Fruit fly (Drosophila melanogaster) whole organism, embryonic: ENCODE measurements around the gene RpL13.

Source experiments
- Adf1 ChIP-seq: fragments of 200-800 bp; sonication (Bioruptor generic); IDR thresholded peaks from 2 replicates; pipeline ENCODE4 v1.3.6; 2022; ENCODE audit warnings: missing biosample characterization, missing genetic modification characterization
- CG10274 ChIP-seq: fragments of 200-800 bp; sonication (Bioruptor generic); optimal IDR thresholded peaks from 3 replicates; lab custom pipeline; 2017; ENCODE audit warnings: missing biosample characterization, mild to moderate bottlenecking, missing genetic modification characterization
- CG10462 ChIP-seq: fragments of 200-800 bp; sonication (Bioruptor generic); optimal IDR thresholded peaks from 2 replicates; lab custom pipeline; 2016; ENCODE audit warnings: missing biosample characterization, missing genetic modification characterization
- CG11560 ChIP-seq: fragments of 200-800 bp; sonication (Bioruptor generic); IDR thresholded peaks from 3 replicates; pipeline ENCODE4 v1.3.6; 2022; ENCODE audit warnings: missing biosample characterization, missing genetic modification characterization
- CG13775 ChIP-seq: fragments of 200-800 bp; sonication (Bioruptor generic); optimal IDR thresholded peaks from 3 replicates; lab custom pipeline; 2017; ENCODE audit warnings: missing biosample characterization, mild to moderate bottlenecking, missing genetic modification characterization
- CG15514 ChIP-seq: fragments of 200-800 bp; sonication (Bioruptor generic); optimal IDR thresholded peaks from 3 replicates; lab custom pipeline; 2017; ENCODE audit warnings: missing biosample characterization, missing genetic modification characterization, mild to moderate bottlenecking, moderate library complexity, missing genetic modification reagents
- CG1603 ChIP-seq: fragments of 200-800 bp; sonication (Bioruptor generic); optimal IDR thresholded peaks from 2 replicates; lab custom pipeline; 2019; ENCODE audit warnings: missing biosample characterization, mild to moderate bottlenecking, missing genetic modification characterization, moderate library complexity
- CG2202 ChIP-seq: fragments of 200-800 bp; sonication (Bioruptor generic); optimal IDR thresholded peaks from 2 replicates; lab custom pipeline; 2018; ENCODE audit warnings: missing biosample characterization, mild to moderate bottlenecking, missing genetic modification characterization
- CG2875 ChIP-seq: fragments of 200-800 bp; sonication (Bioruptor generic); optimal IDR thresholded peaks from 2 replicates; lab custom pipeline; 2017; ENCODE audit warnings: missing biosample characterization, mild to moderate bottlenecking, missing genetic modification characterization, missing genetic modification reagents
- CG30403 ChIP-seq: fragments of 200-800 bp; sonication (Bioruptor generic); optimal IDR thresholded peaks from 3 replicates; lab custom pipeline; 2016; ENCODE audit warnings: missing biosample characterization, missing genetic modification characterization
- CG31388 ChIP-seq: fragments of 200-800 bp; sonication (Bioruptor generic); optimal IDR thresholded peaks from 2 replicates; lab custom pipeline; 2016; ENCODE audit warnings: missing biosample characterization, missing genetic modification characterization
- CG3407 ChIP-seq: fragments of 200-800 bp; sonication (Bioruptor generic); optimal IDR thresholded peaks from 2 replicates; lab custom pipeline; 2018; ENCODE audit warnings: missing biosample characterization, mild to moderate bottlenecking, missing genetic modification characterization
- CG4360 ChIP-seq: fragments of 200-800 bp; sonication (Bioruptor generic); IDR thresholded peaks from 2 replicates; pipeline ENCODE4 v1.3.6; 2022; ENCODE audit warnings: missing biosample characterization, missing genetic modification characterization
- CG43689 ChIP-seq: fragments of 200-800 bp; sonication (Bioruptor generic); IDR thresholded peaks from 2 replicates; pipeline ENCODE4 v1.3.6; 2022; ENCODE audit warnings: missing biosample characterization, missing genetic modification characterization
- CG4424 ChIP-seq: fragments of 200-800 bp; sonication (Bioruptor generic); optimal IDR thresholded peaks from 3 replicates; lab custom pipeline; 2016; ENCODE audit warnings: missing biosample characterization, missing genetic modification characterization
- CG6254 ChIP-seq: fragments of 200-800 bp; sonication (Bioruptor generic); optimal IDR thresholded peaks from 3 replicates; lab custom pipeline; 2017; ENCODE audit warnings: mild to moderate bottlenecking, missing biosample characterization, missing genetic modification reagents, missing genetic modification characterization
- CG6689 ChIP-seq: fragments of 200-800 bp; sonication (Bioruptor generic); IDR thresholded peaks from 2 replicates; pipeline ENCODE4 v1.3.6; 2022; ENCODE audit warnings: missing biosample characterization, missing genetic modification characterization
- CG6854 ChIP-seq: fragments of 200-800 bp; sonication (Bioruptor generic); optimal IDR thresholded peaks from 3 replicates; lab custom pipeline; 2017; ENCODE audit warnings: missing biosample characterization, mild to moderate bottlenecking, missing genetic modification characterization
- CG7987 ChIP-seq: fragments of 200-800 bp; sonication (Bioruptor generic); optimal IDR thresholded peaks from 2 replicates; lab custom pipeline; 2018; ENCODE audit warnings: missing biosample characterization, mild to moderate bottlenecking, missing genetic modification characterization, moderate library complexity
- CHES-1-like ChIP-seq: fragments of 200-800 bp; sonication (Bioruptor generic); optimal IDR thresholded peaks from 2 replicates; lab custom pipeline; 2016; ENCODE audit warnings: missing biosample characterization, missing genetic modification characterization
- Chrac-16 ChIP-seq: fragments of 200-800 bp; sonication (Bioruptor generic); optimal IDR thresholded peaks from 3 replicates; lab custom pipeline; 2016; ENCODE audit warnings: missing biosample characterization, missing genetic modification characterization
- D19B ChIP-seq: fragments of 200-800 bp; sonication (Bioruptor generic); optimal IDR thresholded peaks from 2 replicates; lab custom pipeline; 2017; ENCODE audit warnings: missing biosample characterization, mild to moderate bottlenecking, missing genetic modification characterization
- E2f2 ChIP-seq: fragments of 200-800 bp; sonication (Bioruptor generic); IDR thresholded peaks from 2 replicates; pipeline ENCODE4 v1.3.6; 2022; ENCODE audit warnings: missing biosample characterization, missing genetic modification characterization
- Fer3 ChIP-seq: fragments of 200-800 bp; sonication (Bioruptor generic); optimal IDR thresholded peaks from 2 replicates; lab custom pipeline; 2018; ENCODE audit warnings: missing biosample characterization, mild to moderate bottlenecking, missing genetic modification characterization, moderate library complexity
- HHEX ChIP-seq: fragments of 200-800 bp; sonication (Bioruptor generic); optimal IDR thresholded peaks from 3 replicates; lab custom pipeline; 2017; ENCODE audit warnings: missing biosample characterization, mild to moderate bottlenecking, missing genetic modification characterization, missing genetic modification reagents
- Lim3 ChIP-seq: fragments of 200-800 bp; sonication (Bioruptor generic); IDR thresholded peaks from 2 replicates; pipeline ENCODE4 v1.3.6; 2022; ENCODE audit warnings: missing biosample characterization, missing genetic modification characterization
- Oli ChIP-seq: fragments of 200-800 bp; sonication (Bioruptor generic); optimal IDR thresholded peaks from 2 replicates; lab custom pipeline; 2018; ENCODE audit warnings: missing biosample characterization, mild to moderate bottlenecking, missing genetic modification characterization, moderate library complexity
- Ravus ChIP-seq: fragments of 200-800 bp; sonication (Bioruptor generic); IDR thresholded peaks from 2 replicates; pipeline ENCODE4 v1.3.6; 2022; ENCODE audit warnings: missing biosample characterization, missing genetic modification characterization
- Rfx ChIP-seq: fragments of 200-800 bp; sonication (Bioruptor generic); IDR thresholded peaks from 2 replicates; pipeline ENCODE4 v1.3.6; 2022; ENCODE audit warnings: missing biosample characterization, missing genetic modification characterization
- Scr ChIP-seq: fragments of 200-800 bp; sonication (Bioruptor generic); IDR thresholded peaks from 2 replicates; pipeline ENCODE4 v1.3.6; 2022; ENCODE audit warnings: missing biosample characterization, missing genetic modification characterization; ENCODE audit not compliant: partially characterized antibody
- Xbp1 ChIP-seq: fragments of 200-800 bp; sonication (Bioruptor generic); optimal IDR thresholded peaks from 3 replicates; lab custom pipeline; 2016; ENCODE audit warnings: missing biosample characterization, mild to moderate bottlenecking, missing genetic modification characterization
- aop ChIP-seq: fragments of 200-800 bp; sonication (Bioruptor generic); IDR thresholded peaks from 2 replicates; pipeline ENCODE4 v1.3.6; 2022; ENCODE audit warnings: missing biosample characterization, missing genetic modification characterization
- ap ChIP-seq: fragments of 200-800 bp; sonication (Bioruptor generic); IDR thresholded peaks from 2 replicates; pipeline ENCODE4 v1.3.6; 2022; ENCODE audit warnings: missing biosample characterization, missing genetic modification characterization
- az2 ChIP-seq: fragments of 200-800 bp; sonication (Bioruptor generic); optimal IDR thresholded peaks from 3 replicates; lab custom pipeline; 2016; ENCODE audit warnings: missing biosample characterization, missing genetic modification characterization
- cad ChIP-seq: fragments of >200 bp; optimal IDR thresholded peaks from 2 replicates; lab custom pipeline; 2017; ENCODE audit warnings: missing biosample characterization, missing genetic modification characterization
- chm ChIP-seq: fragments of 200-800 bp; sonication (Bioruptor generic); IDR thresholded peaks from 2 replicates; pipeline ENCODE4 v1.3.6; 2022; ENCODE audit warnings: missing biosample characterization, missing genetic modification characterization
- da ChIP-seq: fragments of 200-800 bp; sonication (Bioruptor generic); optimal IDR thresholded peaks from 2 replicates; lab custom pipeline; 2016; ENCODE audit warnings: missing biosample characterization, missing genetic modification characterization
- dpn ChIP-seq, 2 experiments: fragments of 200-800 bp; sonication (Bioruptor generic); optimal IDR thresholded peaks; 3 replicates each; lab custom pipeline; 2016; ENCODE audit warnings: missing biosample characterization in 2 of 2, missing genetic modification characterization in 2 of 2
- eyg ChIP-seq: fragments of 200-800 bp; sonication (Bioruptor generic); optimal IDR thresholded peaks from 3 replicates; lab custom pipeline; 2016; ENCODE audit warnings: missing biosample characterization, missing genetic modification characterization
- fd102C ChIP-seq: fragments of 200-800 bp; sonication (Bioruptor generic); optimal IDR thresholded peaks from 2 replicates; lab custom pipeline; 2018; ENCODE audit warnings: missing biosample characterization, mild to moderate bottlenecking, missing genetic modification characterization, moderate library complexity
- ind ChIP-seq: fragments of 200-800 bp; sonication (Bioruptor generic); optimal IDR thresholded peaks from 3 replicates; lab custom pipeline; 2016; ENCODE audit warnings: missing biosample characterization, missing genetic modification characterization
- inv ChIP-seq: fragments of 200-800 bp; sonication (Bioruptor generic); IDR thresholded peaks from 2 replicates; pipeline ENCODE4 v1.3.6; 2022; ENCODE audit warnings: missing biosample characterization, missing genetic modification characterization; ENCODE audit not compliant: partially characterized antibody
- lov ChIP-seq, 2 experiments: fragments of 200-800 bp in 1 of 2; fragments of >200 bp in 1 of 2; sonication (Bioruptor generic) in 1 of 2; IDR thresholded peaks in 1 of 2; optimal IDR thresholded peaks in 1 of 2; 2 replicates in 1 of 2; 3 replicates in 1 of 2; pipeline versions ENCODE4 v1.3.6 to Lab custom; 2017 to 2022; ENCODE audit warnings: missing biosample characterization in 1 of 2, missing genetic modification characterization in 1 of 2
- odd ChIP-seq: fragments of 200-800 bp; sonication (Bioruptor generic); optimal IDR thresholded peaks from 2 replicates; lab custom pipeline; 2017; ENCODE audit warnings: missing biosample characterization, mild to moderate bottlenecking, missing genetic modification characterization
- rib ChIP-seq: fragments of 200-800 bp; sonication (Bioruptor generic); IDR thresholded peaks from 2 replicates; pipeline ENCODE4 v1.3.6; 2022; ENCODE audit warnings: missing biosample characterization, missing genetic modification characterization
- sob ChIP-seq: fragments of 200-800 bp; sonication (Bioruptor generic); IDR thresholded peaks from 2 replicates; pipeline ENCODE4 v1.3.6; 2022; ENCODE audit warnings: missing biosample characterization, missing genetic modification characterization
- sqz ChIP-seq: fragments of 200-800 bp; sonication (Bioruptor generic); optimal IDR thresholded peaks from 3 replicates; lab custom pipeline; 2018; ENCODE audit warnings: missing biosample characterization, mild to moderate bottlenecking, missing genetic modification characterization
- tx ChIP-seq: fragments of 200-800 bp; sonication (Bioruptor generic); optimal IDR thresholded peaks from 2 replicates; lab custom pipeline; 2016; ENCODE audit warnings: missing biosample characterization, missing genetic modification characterization
- unpg ChIP-seq: fragments of 200-800 bp; sonication (Bioruptor generic); optimal IDR thresholded peaks from 3 replicates; lab custom pipeline; 2018; ENCODE audit warnings: missing biosample characterization, mild to moderate bottlenecking, missing genetic modification characterization, moderate library complexity

RpL13 gene

dm6 chr2L:9956993-9957652 is 10.0 kb upstream of the RpL13 start, which contains the start of the genes CG4658 and CG5846 (continued):
- TF ChIP-seq eyg, result no peak
- TF ChIP-seq CG2875 (GFP tag; lab: Kevin White, UChicago), result peak; percentile 84
- TF ChIP-seq Scr (GFP tag; lab: Robert Waterston, UW), result no peak
- peak; percentile 82 for TF ChIP-seq da (GFP tag; lab: Kevin White, UChicago)
- TF ChIP-seq HHEX (GFP tag; lab: Kevin White, UChicago), result peak; percentile 81
- TF ChIP-seq az2 (GFP tag; lab: Kevin White, UChicago), result peak; percentile 96
- TF ChIP-seq aop (GFP tag; lab: Robert Waterston, UW), result peak; percentile 55; the same call in 1 of the 2 replicates
- peak; percentile 45 for TF ChIP-seq tx (GFP tag; lab: Kevin White, UChicago)
- TF ChIP-seq Adf1 (GFP tag; lab: Robert Waterston, UW), result peak; percentile 77
- peak; percentile 86 for TF ChIP-seq CG3407 (GFP tag; lab: Kevin White, UChicago)
- TF ChIP-seq CG15514 (GFP tag; lab: Kevin White, UChicago), result peak; percentile 82
- peak; percentile 94 for TF ChIP-seq chm (GFP tag; lab: Robert Waterston, UW)
- peak; percentile 96 for TF ChIP-seq Chrac-16 (GFP tag; lab: Kevin White, UChicago)
- TF ChIP-seq Fer3 (tag; lab: Kevin White, UChicago), result peak; percentile 94
- peak; percentile 97 for TF ChIP-seq unpg (GFP tag; lab: Kevin White, UChicago)
- peak; percentile 61; the same call in 1 of the 2 replicates for TF ChIP-seq Lim3 (GFP tag; lab: Robert Waterston, UW)
- TF ChIP-seq dpn (GFP tag; optimal IDR thresholded peaks at IDR 0.05; lab: Kevin White, UChicago), result peak; percentile 81 to 95
- peak; percentile 95 for TF ChIP-seq ind (GFP tag; lab: Kevin White, UChicago)
- no peak for TF ChIP-seq lov (optimal IDR thresholded peaks at IDR 0.05; lab: Kevin White, UChicago)
- peak; percentile 86 for TF ChIP-seq lov (GFP tag; IDR thresholded peaks at IDR 0.05; lab: Robert Waterston, UW)
- TF ChIP-seq CG6689 (GFP tag; lab: Robert Waterston, UW), result peak; percentile 97
- TF ChIP-seq CG7987 (GFP tag; lab: Kevin White, UChicago), result peak; percentile 68
- peak; percentile 91 for TF ChIP-seq CG2202 (tag; lab: Kevin White, UChicago)
- TF ChIP-seq Oli (tag; lab: Kevin White, UChicago), result peak; percentile 94
- TF ChIP-seq CG31388 (GFP tag; lab: Kevin White, UChicago), result peak; percentile 77
- TF ChIP-seq E2f2 (GFP tag; lab: Robert Waterston, UW), result peak; percentile 81
- TF ChIP-seq CG4424 (GFP tag; lab: Kevin White, UChicago), result peak; percentile 95
- TF ChIP-seq sqz, result peak; percentile 79
- TF ChIP-seq CG11560 (tag; lab: Robert Waterston, UW), result peak; percentile 78
- peak; percentile 71 for TF ChIP-seq CG1603 (tag; lab: Kevin White, UChicago)
- TF ChIP-seq CHES-1-like (GFP tag; lab: Kevin White, UChicago), result peak; percentile 71
- TF ChIP-seq inv (GFP tag; lab: Robert Waterston, UW), result no peak
- TF ChIP-seq ap (GFP tag; lab: Robert Waterston, UW), result peak; percentile 94
- peak; percentile 90 for TF ChIP-seq Rfx
- peak; percentile 89 for TF ChIP-seq odd
- TF ChIP-seq CG43689 (GFP tag; lab: Robert Waterston, UW), result peak; percentile 64; the same call in 1 of the 2 replicates
- TF ChIP-seq fd102C (GFP tag; lab: Kevin White, UChicago), result peak; percentile 84
- peak; percentile 44 for TF ChIP-seq CG10274 (GFP tag; lab: Kevin White, UChicago)
- TF ChIP-seq CG13775 (GFP tag; lab: Kevin White, UChicago), result peak; percentile 93
- peak; percentile 78 for TF ChIP-seq CG6854 (GFP tag; lab: Kevin White, UChicago)
- peak; percentile 97 for TF ChIP-seq CG30403
- TF ChIP-seq D19B (GFP tag; lab: Kevin White, UChicago), result peak; percentile 100
- peak; percentile 85 for TF ChIP-seq Ravus
- peak; percentile 86 for TF ChIP-seq rib (GFP tag; lab: Robert Waterston, UW)
- peak; percentile 38; the same call in 1 of the 2 replicates for TF ChIP-seq CG4360 (GFP tag; lab: Robert Waterston, UW)
- peak; percentile 97 for TF ChIP-seq Xbp1 (GFP tag; lab: Kevin White, UChicago)
- TF ChIP-seq CG6254, result peak; percentile 81
- no peak for TF ChIP-seq cad (GFP tag; lab: Kevin White, UChicago)
- TF ChIP-seq sob (GFP tag; lab: Robert Waterston, UW), result peak; percentile 94
- peak; percentile 93 for TF ChIP-seq CG10462 (GFP tag; lab: Kevin White, UChicago)
